Worm (Caenorhabditis elegans) whole organism, L1 larva: Measurements from ENCODE around the gene gst-30.
A peak's percentile ranks its signal among the peaks of the same experiment; 100 is the strongest.

ENCODE experiments used
- C04F5.9 ChIP-seq: sonication (generic microtip); optimal IDR thresholded peaks from 2 replicates; lab custom pipeline; 2016; ENCODE audit warnings: missing genetic modification characterization, missing compliant biosample characterization
- C34B4.2 ChIP-seq: sonication (generic microtip); optimal IDR thresholded peaks from 2 replicates; lab custom pipeline; 2017; ENCODE audit warnings: mild to moderate bottlenecking, missing genetic modification characterization, missing compliant biosample characterization
- F16B12.6 ChIP-seq: fragments of 150-350 bp; optimal IDR thresholded peaks from 2 replicates; lab custom pipeline; 2014; ENCODE audit warnings: missing biosample characterization, missing genetic modification characterization
- Y116A8C.19 ChIP-seq: sonication (generic microtip); optimal IDR thresholded peaks from 2 replicates; lab custom pipeline; 2016; ENCODE audit warnings: missing compliant biosample characterization, missing genetic modification characterization, borderline replicate concordance
- aha-1 ChIP-seq: fragments of 150-350 bp; optimal IDR thresholded peaks from 2 replicates; lab custom pipeline; 2014; ENCODE audit warnings: missing biosample characterization, missing genetic modification characterization
- blmp-1 ChIP-seq: fragments of 150-350 bp; optimal IDR thresholded peaks from 2 replicates; lab custom pipeline; 2014; ENCODE audit warnings: missing biosample characterization, missing genetic modification characterization
- ceh-82 ChIP-seq, 3 experiments: fragments of 150-350 bp in 1 of 3; sonication (generic microtip) in 2 of 3; optimal IDR thresholded peaks; 2 replicates each; lab custom pipeline; 2014 to 2017; ENCODE audit warnings: missing biosample characterization in 3 of 3, missing genetic modification characterization in 3 of 3
- ceh-88 ChIP-seq: fragments of 200-800 bp; sonication (Bioruptor generic); IDR thresholded peaks from 2 replicates; pipeline ENCODE4 v1.3.6; 2022; ENCODE audit warnings: missing genetic modification characterization, missing compliant biosample characterization
- dpl-1 ChIP-seq, 3 experiments: fragments of 150-350 bp in 2 of 3; sonication (generic microtip) in 1 of 3; optimal IDR thresholded peaks; 2 replicates each; lab custom pipeline; 2014 to 2017; ENCODE audit warnings: missing biosample characterization in 3 of 3, missing genetic modification characterization in 3 of 3, missing genetic modification reagents in 3 of 3
- dsc-1 ChIP-seq: sonication (generic microtip); optimal IDR thresholded peaks from 2 replicates; lab custom pipeline; 2016; ENCODE audit warnings: mild to moderate bottlenecking, missing genetic modification characterization, missing compliant biosample characterization
- efl-1 ChIP-seq, 4 experiments: fragments of 150-350 bp; optimal IDR thresholded peaks in 3 of 4; peaks in 1 of 4; 1 replicate in 1 of 4; 2 replicates in 3 of 4; lab custom pipeline; 2014; ENCODE audit warnings: missing biosample characterization in 2 of 4, missing genetic modification characterization in 2 of 4, missing genetic modification reagents in 2 of 4
- efl-3 ChIP-seq: fragments of 200-800 bp; sonication (Bioruptor generic); optimal IDR thresholded peaks from 2 replicates; lab custom pipeline; 2018; ENCODE audit warnings: mild to moderate bottlenecking, missing genetic modification characterization, missing compliant biosample characterization
- egl-27 ChIP-seq, 2 experiments: fragments of 150-350 bp in 1 of 2; sonication (generic microtip); optimal IDR thresholded peaks; 3 replicates each; lab custom pipeline; 2017 to 2018; ENCODE audit warnings: missing biosample characterization in 2 of 2, missing genetic modification characterization in 2 of 2, missing genetic modification reagents in 2 of 2
- elt-3 ChIP-seq, 6 experiments: fragments of 150-350 bp in 1 of 6; sonication (generic microtip); optimal IDR thresholded peaks; 2 replicates each; lab custom pipeline; 2017 to 2018; ENCODE audit warnings: missing biosample characterization in 6 of 6, missing genetic modification characterization in 6 of 6, inconsistent platforms in 1 of 6
- ets-5 ChIP-seq: fragments of 200-800 bp; sonication (Bioruptor generic); IDR thresholded peaks from 2 replicates; pipeline ENCODE4 v1.3.6; 2022; ENCODE audit warnings: missing genetic modification characterization, missing compliant biosample characterization
- fkh-10 ChIP-seq: sonication (generic microtip); optimal IDR thresholded peaks from 2 replicates; lab custom pipeline; 2017; ENCODE audit warnings: missing biosample characterization, missing genetic modification reagents, missing genetic modification characterization
- fkh-8 ChIP-seq: sonication (generic microtip); optimal IDR thresholded peaks from 2 replicates; lab custom pipeline; 2016; ENCODE audit warnings: mild to moderate bottlenecking, missing genetic modification characterization, missing compliant biosample characterization
- fos-1 ChIP-seq: fragments of 150-350 bp; optimal IDR thresholded peaks from 2 replicates; lab custom pipeline; 2014; ENCODE audit warnings: missing biosample characterization, missing genetic modification characterization
- grh-1 ChIP-seq: fragments of 200-800 bp; sonication (Bioruptor generic); IDR thresholded peaks from 2 replicates; pipeline ENCODE4 v1.3.6; 2022; ENCODE audit warnings: missing genetic modification reagents, missing genetic modification characterization, missing compliant biosample characterization
- hlh-17 ChIP-seq: fragments of 200-800 bp; sonication (Bioruptor generic); optimal IDR thresholded peaks from 2 replicates; lab custom pipeline; 2018; ENCODE audit warnings: missing genetic modification characterization, mild to moderate bottlenecking, missing compliant biosample characterization, moderate library complexity, borderline replicate concordance
- hpl-2 ChIP-seq: fragments of 150-350 bp; optimal IDR thresholded peaks from 2 replicates; lab custom pipeline; 2014; ENCODE audit warnings: missing biosample characterization, missing genetic modification reagents, missing genetic modification characterization
- irx-1 ChIP-seq: sonication (generic microtip); optimal IDR thresholded peaks from 2 replicates; lab custom pipeline; 2016; ENCODE audit warnings: missing genetic modification characterization, missing compliant biosample characterization
- isw-1 ChIP-seq: fragments of 200-800 bp; sonication (Bioruptor generic); IDR thresholded peaks from 2 replicates; pipeline ENCODE4 v1.3.6; 2022; ENCODE audit warnings: missing genetic modification characterization, missing compliant biosample characterization
- lin-14 ChIP-seq: fragments of 200-800 bp; sonication (Bioruptor generic); optimal IDR thresholded peaks from 2 replicates; lab custom pipeline; 2018; ENCODE audit warnings: mild to moderate bottlenecking, missing genetic modification characterization, moderate library complexity, missing compliant biosample characterization
- lin-15B ChIP-seq: fragments of 150-350 bp; sonication (generic microtip); optimal IDR thresholded peaks from 3 replicates; lab custom pipeline; 2014; ENCODE audit warnings: missing biosample characterization, missing genetic modification characterization
- lin-35 ChIP-seq, 2 experiments: fragments of 150-350 bp; optimal IDR thresholded peaks; 2 replicates each; lab custom pipeline; 2014; ENCODE audit warnings: missing biosample characterization in 2 of 2, missing genetic modification characterization in 2 of 2, missing genetic modification reagents in 2 of 2
- lsy-2 ChIP-seq, 2 experiments: fragments of 150-350 bp; optimal IDR thresholded peaks; 2 replicates each; lab custom pipeline; 2014; ENCODE audit warnings: missing biosample characterization in 2 of 2, missing genetic modification characterization in 2 of 2
- mab-9 ChIP-seq: fragments of 200-800 bp; sonication (Bioruptor generic); IDR thresholded peaks from 2 replicates; pipeline ENCODE4 v1.3.6; 2022; ENCODE audit warnings: missing genetic modification reagents, missing genetic modification characterization, missing compliant biosample characterization
- mdl-1 ChIP-seq, 2 experiments: fragments of 150-350 bp; optimal IDR thresholded peaks; 2 replicates each; lab custom pipeline; 2014 to 2017; ENCODE audit warnings: missing biosample characterization in 2 of 2, missing genetic modification characterization in 2 of 2, inconsistent platforms in 1 of 2
- mep-1 ChIP-seq: fragments of 150-350 bp; optimal IDR thresholded peaks from 2 replicates; lab custom pipeline; 2014; ENCODE audit warnings: missing biosample characterization, missing genetic modification characterization
- nhr-11 ChIP-seq: fragments of 150-350 bp; optimal IDR thresholded peaks from 2 replicates; lab custom pipeline; 2014; ENCODE audit warnings: missing biosample characterization, missing genetic modification characterization
- nhr-12 ChIP-seq: sonication (generic microtip); optimal IDR thresholded peaks from 2 replicates; lab custom pipeline; 2017; ENCODE audit warnings: missing biosample characterization, missing genetic modification characterization
- nhr-47 ChIP-seq: sonication (generic microtip); optimal IDR thresholded peaks from 2 replicates; lab custom pipeline; 2016; ENCODE audit warnings: mild to moderate bottlenecking, missing genetic modification characterization, moderate library complexity, missing compliant biosample characterization
- nhr-71 ChIP-seq: sonication (generic microtip); optimal IDR thresholded peaks from 2 replicates; lab custom pipeline; 2016; ENCODE audit warnings: mild to moderate bottlenecking, missing genetic modification characterization, moderate library complexity, missing compliant biosample characterization
- nhr-77 ChIP-seq: fragments of 150-350 bp; optimal IDR thresholded peaks from 2 replicates; lab custom pipeline; 2014; ENCODE audit warnings: missing biosample characterization, missing genetic modification characterization
- nhr-84 ChIP-seq: sonication (generic microtip); optimal IDR thresholded peaks from 2 replicates; lab custom pipeline; 2017; ENCODE audit warnings: missing biosample characterization, missing genetic modification characterization
- nhr-85 ChIP-seq: sonication (generic microtip); peaks from one replicate; lab custom pipeline; 2016; ENCODE audit warnings: missing genetic modification characterization, inconsistent platforms, missing compliant biosample characterization
- pax-3 ChIP-seq: fragments of 200-800 bp; sonication (Bioruptor generic); optimal IDR thresholded peaks from 2 replicates; lab custom pipeline; 2018; ENCODE audit warnings: mild to moderate bottlenecking, missing genetic modification characterization, moderate library complexity, missing compliant biosample characterization
- pqm-1 ChIP-seq: sonication (generic microtip); optimal IDR thresholded peaks from 3 replicates; lab custom pipeline; 2017; ENCODE audit warnings: missing biosample characterization, missing genetic modification characterization
- rnt-1 ChIP-seq: sonication (generic microtip); optimal IDR thresholded peaks from 2 replicates; lab custom pipeline; 2016; ENCODE audit warnings: mild to moderate bottlenecking, missing genetic modification characterization, moderate library complexity, missing compliant biosample characterization
- snpc-4 ChIP-seq: fragments of 150-350 bp; optimal IDR thresholded peaks from 2 replicates; lab custom pipeline; 2014; ENCODE audit warnings: missing biosample characterization, missing genetic modification characterization
- snu-23 ChIP-seq: sonication (generic microtip); optimal IDR thresholded peaks from 2 replicates; lab custom pipeline; 2016; ENCODE audit warnings: missing genetic modification characterization, missing compliant biosample characterization
- sox-4 ChIP-seq: sonication (generic microtip); optimal IDR thresholded peaks from 2 replicates; lab custom pipeline; 2016; ENCODE audit warnings: missing genetic modification characterization, missing compliant biosample characterization
- sptf-1 ChIP-seq: fragments of 150-350 bp; optimal IDR thresholded peaks from 2 replicates; lab custom pipeline; 2014; ENCODE audit warnings: missing biosample characterization, missing genetic modification characterization
- sup-37 ChIP-seq: fragments of 200-800 bp; sonication (Bioruptor generic); optimal IDR thresholded peaks from 2 replicates; lab custom pipeline; 2018; ENCODE audit warnings: mild to moderate bottlenecking, missing genetic modification characterization, missing compliant biosample characterization
- swsn-7 ChIP-seq: sonication (generic microtip); optimal IDR thresholded peaks from 2 replicates; lab custom pipeline; 2016; ENCODE audit warnings: missing genetic modification characterization, missing compliant biosample characterization
- tbx-2 ChIP-seq: sonication (generic microtip); optimal IDR thresholded peaks from 2 replicates; lab custom pipeline; 2016; ENCODE audit warnings: missing genetic modification characterization, missing compliant biosample characterization
- tlp-1 ChIP-seq: fragments of 150-350 bp; optimal IDR thresholded peaks from 2 replicates; lab custom pipeline; 2014; ENCODE audit warnings: missing biosample characterization, missing genetic modification characterization
- unc-130 ChIP-seq: fragments of 150-350 bp; optimal IDR thresholded peaks from 2 replicates; lab custom pipeline; 2017; ENCODE audit warnings: missing biosample characterization, missing genetic modification characterization, inconsistent platforms
- unc-98 ChIP-seq: fragments of 200-800 bp; sonication (Bioruptor generic); IDR thresholded peaks from 2 replicates; pipeline ENCODE4 v1.3.6; 2022; ENCODE audit warnings: missing genetic modification characterization, missing compliant biosample characterization
- vab-15 ChIP-seq: sonication (generic microtip); optimal IDR thresholded peaks from 2 replicates; lab custom pipeline; 2017; ENCODE audit warnings: missing genotype, mild to moderate bottlenecking, missing genetic modification characterization, missing compliant biosample characterization
- xbp-1 ChIP-seq: sonication (generic microtip); optimal IDR thresholded peaks from 2 replicates; lab custom pipeline; 2016; ENCODE audit warnings: missing genetic modification characterization, missing compliant biosample characterization
- ztf-4 ChIP-seq: fragments of 150-350 bp; optimal IDR thresholded peaks from 2 replicates; lab custom pipeline; 2014; ENCODE audit warnings: missing biosample characterization, missing genetic modification characterization

The gst-30 gene

DNA sequence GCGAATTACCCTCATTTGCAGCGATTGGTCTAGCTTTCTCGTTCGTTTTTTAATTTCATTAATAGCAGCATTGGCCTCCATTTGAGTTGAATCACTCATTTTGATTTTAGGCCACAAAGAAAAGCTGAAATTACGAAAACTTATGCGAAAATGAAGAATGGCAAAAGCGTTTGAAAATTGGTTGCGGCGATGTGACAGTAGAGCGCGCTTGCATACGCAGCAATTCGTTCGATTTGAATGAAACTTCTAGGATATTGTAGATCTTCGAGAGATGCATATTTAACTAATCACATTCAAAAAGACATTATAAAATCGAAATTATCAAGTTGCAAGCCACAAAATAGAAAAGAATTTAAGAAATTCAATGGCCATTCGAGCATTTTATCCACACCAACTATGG lies 24.9 kb upstream of the gst-30 start, which contains the start of gene ulp-2:
Gene ulp-2 (minus strand): TSS at position 158 of the 400 bp plus-strand sequence.
- TF ChIP-seq lin-14 (peak; percentile 22), efl-1 (optimal IDR thresholded peaks at IDR 0.05; lab: Kevin White, UChicago) (peak; percentile 40 to 51), efl-1 (GFP tag; optimal IDR thresholded peaks at IDR 0.05 in 1 of 2; lab: Kevin White, UChicago) (peak; percentile 51 to 55), F16B12.6 (tag; lab: Kevin White, UChicago) (no peak), unc-98 (GFP tag; lab: Robert Waterston, UW) (no peak), C34B4.2 (tag; lab: Kevin White, UChicago) (no peak), efl-3 (no peak), blmp-1 (peak; percentile 7), snu-23 (peak; percentile 12), dpl-1 (GFP tag; optimal IDR thresholded peaks at IDR 0.05; lab: Kevin White, UChicago) (peak in 2 of 3 experiments; percentile 46 to 67), sox-4 (no peak), xbp-1 (tag; lab: Kevin White, UChicago) (no peak), tlp-1 (no peak), elt-3 (tag; optimal IDR thresholded peaks at IDR 0.05; lab: Kevin White, UChicago) (no peak), irx-1 (tag; lab: Kevin White, UChicago) (no peak), ceh-88 (no peak), pqm-1 (no peak), lin-35 (GFP tag; optimal IDR thresholded peaks at IDR 0.05; lab: Kevin White, UChicago) (peak; percentile 28 to 71), lsy-2 (tag; optimal IDR thresholded peaks at IDR 0.05; lab: Kevin White, UChicago) (peak; percentile 12 to 46), ets-5 (GFP tag; lab: Robert Waterston, UW) (no peak), swsn-7 (tag; lab: Kevin White, UChicago) (no peak), mep-1 (peak; percentile 40), sptf-1 (no peak), hlh-17 (no peak), sup-37 (GFP tag; lab: Kevin White, UChicago) (no peak), nhr-71 (tag; lab: Kevin White, UChicago) (no peak), snpc-4 (tag; lab: Kevin White, UChicago) (no peak), fkh-8 (tag; lab: Kevin White, UChicago) (no peak), dsc-1 (tag; lab: Kevin White, UChicago) (no peak), lin-15B (tag; lab: Kevin White, UChicago) (peak; percentile 37), fkh-10 (no peak), nhr-77 (no peak), rnt-1 (tag; lab: Kevin White, UChicago) (peak; percentile 13), vab-15 (no peak)

DNA sequence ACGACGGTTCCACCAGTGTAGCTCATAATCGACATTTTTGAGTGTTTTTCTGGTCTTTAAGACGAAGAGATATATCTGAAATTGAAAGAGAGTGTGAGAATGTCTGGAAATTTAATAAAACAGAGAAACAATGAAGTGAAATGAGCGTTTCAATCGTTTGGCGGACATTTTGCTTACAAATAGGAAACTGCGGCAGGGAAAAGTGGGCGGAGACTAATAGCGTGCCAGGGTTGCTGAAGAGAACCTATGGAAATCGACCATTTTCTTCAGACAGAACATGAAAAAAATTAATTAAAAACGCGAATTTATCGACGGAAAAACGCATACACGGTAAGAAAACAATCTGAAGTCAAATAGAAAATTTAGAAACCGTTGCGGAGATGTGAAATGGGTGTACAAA lies 20.5 kb upstream of the gst-30 start, which contains the start of gene pbs-3:
Gene pbs-3 (minus strand): TSS at position 75 of the 400 bp plus-strand sequence.
- TF ChIP-seq Y116A8C.19 (tag; lab: Kevin White, UChicago) = no peak
- TF ChIP-seq nhr-84 (tag; lab: Kevin White, UChicago) = no peak
- peak; percentile 44 to 79 (median 72) for TF ChIP-seq ceh-82 (tag; optimal IDR thresholded peaks at IDR 0.05; lab: Kevin White, UChicago)
- TF ChIP-seq nhr-11 = no peak
- TF ChIP-seq fos-1 (tag; lab: Kevin White, UChicago) = no peak
- no peak for TF ChIP-seq pax-3
- no peak for TF ChIP-seq ets-5 (GFP tag; lab: Robert Waterston, UW)
- TF ChIP-seq nhr-47 = peak; percentile 53
- no peak for TF ChIP-seq egl-27 (tag; optimal IDR thresholded peaks at IDR 0.05; lab: Kevin White, UChicago)
- no peak for TF ChIP-seq C04F5.9
- TF ChIP-seq nhr-77 = peak; percentile 49
- peak; percentile 19 for TF ChIP-seq hpl-2 (GFP tag; lab: Kevin White, UChicago)
- TF ChIP-seq aha-1 (tag; lab: Kevin White, UChicago) = no peak
- no peak for TF ChIP-seq nhr-12 (tag; lab: Kevin White, UChicago)
- TF ChIP-seq elt-3 (tag; optimal IDR thresholded peaks at IDR 0.05; lab: Kevin White, UChicago) = peak in 2 of 6 experiments; percentile 42 to 71
- TF ChIP-seq hlh-17 = no peak
- TF ChIP-seq tbx-2 = peak; percentile 39
- no peak for TF ChIP-seq mab-9 (GFP tag; lab: Robert Waterston, UW)
- no peak for TF ChIP-seq grh-1 (GFP tag; lab: Robert Waterston, UW)
- peak; percentile 17 for TF ChIP-seq isw-1
- peak; percentile 67 for TF ChIP-seq snu-23
- peak; percentile 65 for TF ChIP-seq unc-130 (tag; lab: Kevin White, UChicago)
- no peak for TF ChIP-seq sup-37 (GFP tag; lab: Kevin White, UChicago)
- no peak for TF ChIP-seq ztf-4 (tag; lab: Kevin White, UChicago)
- TF ChIP-seq mdl-1 (tag; optimal IDR thresholded peaks at IDR 0.05; lab: Kevin White, UChicago) = no peak
- TF ChIP-seq nhr-85 = no peak
- peak; percentile 61 for TF ChIP-seq vab-15
- TF ChIP-seq snpc-4 (tag; lab: Kevin White, UChicago) = no peak
